Worm (Caenorhabditis elegans) whole organism, L3 larva: Measurements from ENCODE around the gene irld-40.

Source experiments
- ZK546.5 ChIP-seq: sonication (generic microtip); optimal IDR thresholded peaks from 2 replicates; lab custom pipeline; 2017; ENCODE audit warnings: missing biosample characterization, missing genetic modification characterization
- aly-2 ChIP-seq: fragments of 150-350 bp; optimal IDR thresholded peaks from 2 replicates; lab custom pipeline; 2014; ENCODE audit warnings: missing biosample characterization, missing genetic modification characterization
- ama-1 ChIP-seq: fragments of 150-350 bp; optimal IDR thresholded peaks from 2 replicates; lab custom pipeline; 2018
- ceh-82 ChIP-seq: fragments of 150-350 bp; optimal IDR thresholded peaks from 2 replicates; lab custom pipeline; 2014; ENCODE audit warnings: missing biosample characterization, missing genetic modification characterization
- daf-12 ChIP-seq: fragments of 150-350 bp; optimal IDR thresholded peaks from 2 replicates; lab custom pipeline; 2014; ENCODE audit warnings: missing biosample characterization, missing genetic modification reagents, missing genetic modification characterization
- jun-1 ChIP-seq: fragments of 150-350 bp; optimal IDR thresholded peaks from 2 replicates; lab custom pipeline; 2014; ENCODE audit warnings: missing biosample characterization, missing genetic modification reagents, missing genetic modification characterization
- lin-15B ChIP-seq: fragments of 150-350 bp; optimal IDR thresholded peaks from 2 replicates; lab custom pipeline; 2014; ENCODE audit warnings: missing biosample characterization, missing genetic modification characterization
- nfya-1 ChIP-seq: sonication (generic microtip); optimal IDR thresholded peaks from 2 replicates; lab custom pipeline; 2017; ENCODE audit warnings: missing genetic modification characterization, mild to moderate bottlenecking, missing compliant biosample characterization, antibody characterized with exemption, moderate library complexity; ENCODE audit not compliant: insufficient read depth
- nhr-77 ChIP-seq: fragments of 150-350 bp; optimal IDR thresholded peaks from 2 replicates; lab custom pipeline; 2014; ENCODE audit warnings: missing biosample characterization, missing genetic modification characterization
- sea-2 ChIP-seq: fragments of 150-350 bp; sonication (generic microtip); optimal IDR thresholded peaks from 4 replicates; lab custom pipeline; 2014; ENCODE audit warnings: missing biosample characterization, missing genetic modification reagents, missing genetic modification characterization
- snpc-4 ChIP-seq: fragments of 150-350 bp; optimal IDR thresholded peaks from 2 replicates; lab custom pipeline; 2014; ENCODE audit warnings: missing biosample characterization, missing genetic modification characterization
- unc-62 ChIP-seq: fragments of 150-350 bp; sonication (generic microtip); optimal IDR thresholded peaks from 4 replicates; lab custom pipeline; 2014; ENCODE audit warnings: missing biosample characterization, missing genetic modification reagents, missing genetic modification characterization
- zag-1 ChIP-seq: fragments of 150-350 bp; optimal IDR thresholded peaks from 2 replicates; lab custom pipeline; 2014; ENCODE audit warnings: missing biosample characterization, missing genetic modification characterization

ce11 chrV:1680770-1681169 is 18.4 kb downstream of the irld-40 start, which contains the start of gene srw-91:
- TF ChIP-seq snpc-4 (no peak), aly-2 (tag; lab: Kevin White, UChicago) (no peak), ZK546.5 (tag; lab: Kevin White, UChicago) (no peak), lin-15B (tag; lab: Kevin White, UChicago) (no peak), nfya-1 (no peak), zag-1 (tag; lab: Kevin White, UChicago) (no peak), nhr-77 (tag; lab: Kevin White, UChicago) (no peak), ceh-82 (tag; lab: Kevin White, UChicago) (no peak), jun-1 (tag; lab: Kevin White, UChicago) (no peak), daf-12 (no peak), unc-62 (GFP tag; lab: Kevin White, UChicago) (no peak), ama-1 (lab: Kevin White, UChicago) (no peak), sea-2 (GFP tag; lab: Kevin White, UChicago) (no peak)
